Worm (Caenorhabditis elegans) whole organism, late embryonic: Measurements from ENCODE around the gene F58F12.1.

ENCODE experiments used
- K02D7.2 ChIP-seq: sonication (generic microtip); optimal IDR thresholded peaks from 2 replicates; lab custom pipeline; 2017; ENCODE audit warnings: mild to moderate bottlenecking, missing genetic modification characterization, missing compliant biosample characterization
- K09A11.1 ChIP-seq: sonication (generic microtip); optimal IDR thresholded peaks from 2 replicates; lab custom pipeline; 2017; ENCODE audit warnings: antibody characterized with exemption, mild to moderate bottlenecking, missing genetic modification characterization, missing compliant biosample characterization; ENCODE audit not compliant: insufficient read depth
- T23F11.4 ChIP-seq: fragments of 200-800 bp; sonication (Bioruptor generic); optimal IDR thresholded peaks from 2 replicates; lab custom pipeline; 2018; ENCODE audit warnings: mild to moderate bottlenecking, missing genetic modification characterization, missing compliant biosample characterization
- ahr-1 ChIP-seq: sonication (generic microtip); optimal IDR thresholded peaks from 2 replicates; lab custom pipeline; 2016; ENCODE audit warnings: missing genetic modification characterization, missing compliant biosample characterization
- ama-1 ChIP-seq: fragments of 150-350 bp; optimal IDR thresholded peaks from 2 replicates; lab custom pipeline; 2014
- ceh-18 ChIP-seq: sonication (generic microtip); optimal IDR thresholded peaks from 2 replicates; lab custom pipeline; 2016; ENCODE audit warnings: missing genetic modification characterization, missing compliant biosample characterization
- ceh-2 ChIP-seq: sonication (generic microtip); optimal IDR thresholded peaks from 2 replicates; lab custom pipeline; 2016; ENCODE audit warnings: missing genotype, missing genetic modification characterization, missing compliant biosample characterization
- ceh-24 ChIP-seq: sonication (generic microtip); optimal IDR thresholded peaks from 2 replicates; lab custom pipeline; 2016; ENCODE audit warnings: mild to moderate bottlenecking, missing genetic modification characterization, missing compliant biosample characterization
- ceh-30 ChIP-seq: fragments of 150-350 bp; optimal IDR thresholded peaks from 2 replicates; lab custom pipeline; 2014; ENCODE audit warnings: missing biosample characterization, missing genetic modification characterization
- ceh-31 ChIP-seq: sonication (generic microtip); optimal IDR thresholded peaks from 2 replicates; lab custom pipeline; 2016; ENCODE audit warnings: missing genetic modification characterization, missing compliant biosample characterization
- ceh-34 ChIP-seq: sonication (generic microtip); optimal IDR thresholded peaks from 2 replicates; lab custom pipeline; 2016; ENCODE audit warnings: mild to moderate bottlenecking, missing genetic modification characterization, missing compliant biosample characterization
- ceh-45 ChIP-seq: fragments of 200-800 bp; sonication (Bioruptor generic); IDR thresholded peaks from 2 replicates; pipeline ENCODE4 v1.3.6; 2022; ENCODE audit warnings: missing genetic modification reagents, missing genetic modification characterization, missing compliant biosample characterization
- ceh-48 ChIP-seq: sonication (generic microtip); optimal IDR thresholded peaks from 2 replicates; lab custom pipeline; 2016; ENCODE audit warnings: missing genetic modification characterization, inconsistent platforms, missing compliant biosample characterization
- ceh-6 ChIP-seq: fragments of 200-800 bp; sonication (Bioruptor generic); optimal IDR thresholded peaks from 2 replicates; lab custom pipeline; 2018; ENCODE audit warnings: mild to moderate bottlenecking, missing genetic modification characterization, missing compliant biosample characterization
- elt-4 ChIP-seq: sonication (generic microtip); optimal IDR thresholded peaks from 2 replicates; lab custom pipeline; 2016; ENCODE audit warnings: missing genetic modification characterization, missing compliant biosample characterization
- ets-4 ChIP-seq: sonication (generic microtip); optimal IDR thresholded peaks from 2 replicates; lab custom pipeline; 2016; ENCODE audit warnings: missing genetic modification characterization, missing compliant biosample characterization
- eyg-1 ChIP-seq: sonication (generic microtip); optimal IDR thresholded peaks from 2 replicates; lab custom pipeline; 2016; ENCODE audit warnings: missing genotype, missing genetic modification characterization, missing compliant biosample characterization
- fax-1 ChIP-seq: sonication (generic microtip); optimal IDR thresholded peaks from 2 replicates; lab custom pipeline; 2016; ENCODE audit warnings: missing genotype, missing genetic modification characterization, missing compliant biosample characterization
- hlh-13 ChIP-seq: fragments of 200-800 bp; sonication (Bioruptor generic); optimal IDR thresholded peaks from 2 replicates; lab custom pipeline; 2018; ENCODE audit warnings: mild to moderate bottlenecking, missing genetic modification characterization, missing compliant biosample characterization
- hlh-15 ChIP-seq: sonication (generic microtip); optimal IDR thresholded peaks from 2 replicates; lab custom pipeline; 2016; ENCODE audit warnings: missing genetic modification characterization, missing compliant biosample characterization
- hlh-30 ChIP-seq: sonication (generic microtip); optimal IDR thresholded peaks from 2 replicates; lab custom pipeline; 2017; ENCODE audit warnings: antibody characterized with exemption, missing genetic modification characterization, missing compliant biosample characterization; ENCODE audit not compliant: insufficient read depth
- lim-6 ChIP-seq: sonication (generic microtip); optimal IDR thresholded peaks from 2 replicates; lab custom pipeline; 2016; ENCODE audit warnings: missing genetic modification characterization, missing compliant biosample characterization
- madf-2 ChIP-seq: sonication (generic microtip); optimal IDR thresholded peaks from 2 replicates; lab custom pipeline; 2017; ENCODE audit warnings: missing genetic modification characterization, missing compliant biosample characterization
- nfya-1 ChIP-seq: sonication (generic microtip); optimal IDR thresholded peaks from 2 replicates; lab custom pipeline; 2017; ENCODE audit warnings: missing genetic modification characterization, mild to moderate bottlenecking, missing compliant biosample characterization, antibody characterized with exemption, moderate library complexity
- nhr-11 ChIP-seq: fragments of 150-350 bp; optimal IDR thresholded peaks from 2 replicates; lab custom pipeline; 2014; ENCODE audit warnings: missing biosample characterization, missing genetic modification characterization
- npax-4 ChIP-seq: sonication (generic microtip); optimal IDR thresholded peaks from 2 replicates; lab custom pipeline; 2016; ENCODE audit warnings: missing genetic modification characterization, missing compliant biosample characterization
- odd-2 ChIP-seq: sonication (generic microtip); optimal IDR thresholded peaks from 2 replicates; lab custom pipeline; 2017; ENCODE audit warnings: antibody characterized with exemption, mild to moderate bottlenecking, missing genetic modification characterization, missing compliant biosample characterization
- pat-9 ChIP-seq: fragments of 200-800 bp; sonication (Bioruptor generic); optimal IDR thresholded peaks from 2 replicates; lab custom pipeline; 2018; ENCODE audit warnings: mild to moderate bottlenecking, missing genetic modification characterization, moderate library complexity, missing compliant biosample characterization
- pax-1 ChIP-seq: fragments of 150-350 bp; optimal IDR thresholded peaks from 2 replicates; lab custom pipeline; 2014; ENCODE audit warnings: missing biosample characterization, missing genetic modification characterization
- pha-2 ChIP-seq: sonication (generic microtip); optimal IDR thresholded peaks from 2 replicates; lab custom pipeline; 2017; ENCODE audit warnings: mild to moderate bottlenecking, missing genetic modification characterization, missing compliant biosample characterization
- pqm-1 ChIP-seq: sonication (generic microtip); optimal IDR thresholded peaks from 2 replicates; lab custom pipeline; 2016; ENCODE audit warnings: missing genetic modification characterization, missing compliant biosample characterization
- pros-1 ChIP-seq: fragments of 150-350 bp; optimal IDR thresholded peaks from 2 replicates; lab custom pipeline; 2014; ENCODE audit warnings: missing biosample characterization, missing genetic modification reagents, missing genetic modification characterization
- ref-2 ChIP-seq: sonication (generic microtip); optimal IDR thresholded peaks from 2 replicates; lab custom pipeline; 2016; ENCODE audit warnings: missing genetic modification characterization, missing compliant biosample characterization
- rnt-1 ChIP-seq: sonication (generic microtip); optimal IDR thresholded peaks from 2 replicates; lab custom pipeline; 2016; ENCODE audit warnings: missing genetic modification characterization, missing compliant biosample characterization
- sox-4 ChIP-seq: sonication (generic microtip); optimal IDR thresholded peaks from 2 replicates; lab custom pipeline; 2017; ENCODE audit warnings: mild to moderate bottlenecking, missing genetic modification characterization, inconsistent platforms, missing compliant biosample characterization
- syd-9 ChIP-seq: sonication (generic microtip); optimal IDR thresholded peaks from 2 replicates; lab custom pipeline; 2016; ENCODE audit warnings: mild to moderate bottlenecking, missing genetic modification characterization, moderate library complexity, missing compliant biosample characterization
- tbx-2 ChIP-seq: sonication (generic microtip); optimal IDR thresholded peaks from 2 replicates; lab custom pipeline; 2016; ENCODE audit warnings: missing genetic modification characterization, missing compliant biosample characterization
- tbx-7 ChIP-seq: sonication (generic microtip); optimal IDR thresholded peaks from 2 replicates; lab custom pipeline; 2016; ENCODE audit warnings: missing genotype, missing genetic modification characterization, missing compliant biosample characterization
- ttx-3 ChIP-seq: sonication (generic microtip); optimal IDR thresholded peaks from 2 replicates; lab custom pipeline; 2016; ENCODE audit warnings: missing genetic modification reagents, missing genetic modification characterization, missing compliant biosample characterization
- unc-3 ChIP-seq, 2 experiments: fragments of 200-800 bp in 1 of 2; sonication (Bioruptor generic) in 1 of 2; sonication (generic microtip) in 1 of 2; conservative IDR thresholded peaks in 1 of 2; optimal IDR thresholded peaks in 1 of 2; 2 replicates each; pipeline versions ENCODE4 v1.3.6 to Lab custom; 2016 to 2022; ENCODE audit warnings: missing compliant biosample characterization in 2 of 2, missing genetic modification characterization in 2 of 2, missing genetic modification reagents in 1 of 2
- unc-55 ChIP-seq: sonication (generic microtip); optimal IDR thresholded peaks from 2 replicates; lab custom pipeline; 2017; ENCODE audit warnings: missing biosample characterization, missing genetic modification reagents, missing genetic modification characterization
- unc-86 ChIP-seq: sonication (generic microtip); optimal IDR thresholded peaks from 2 replicates; lab custom pipeline; 2016; ENCODE audit warnings: missing genetic modification characterization, missing compliant biosample characterization
- ztf-16 ChIP-seq: sonication (generic microtip); optimal IDR thresholded peaks from 2 replicates; lab custom pipeline; 2017; ENCODE audit warnings: missing genetic modification characterization, missing compliant biosample characterization

Gene F58F12.1

DNA sequence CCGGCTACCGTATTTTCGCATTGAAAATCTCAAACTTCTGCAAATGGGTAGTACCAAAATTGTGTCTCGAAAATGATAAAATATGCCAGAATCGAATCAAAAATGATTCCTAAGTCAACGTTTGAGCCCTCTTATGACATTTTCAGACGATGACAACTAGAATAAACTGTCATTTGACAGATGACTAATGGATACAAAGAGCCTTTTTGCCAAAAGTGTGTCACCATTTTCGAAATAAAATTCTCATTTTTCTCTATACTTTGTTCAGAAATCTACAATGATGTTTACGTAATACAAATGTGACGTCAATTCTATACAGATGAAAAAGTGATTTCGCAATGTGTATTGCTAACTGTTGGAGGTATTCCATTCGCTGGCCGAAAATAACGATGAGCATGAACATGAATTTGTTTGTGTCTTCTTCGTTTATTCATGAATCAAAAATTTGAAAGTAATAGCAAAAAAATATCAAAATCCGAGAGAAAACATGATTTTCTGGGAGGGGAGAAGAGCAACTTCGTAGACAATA is 36.8 kb upstream of the F58F12.1 start:
- TF ChIP-seq ceh-18 (tag; lab: Kevin White, UChicago), result no peak
- TF ChIP-seq ama-1 (lab: Kevin White, UChicago), result peak; percentile 77

DNA sequence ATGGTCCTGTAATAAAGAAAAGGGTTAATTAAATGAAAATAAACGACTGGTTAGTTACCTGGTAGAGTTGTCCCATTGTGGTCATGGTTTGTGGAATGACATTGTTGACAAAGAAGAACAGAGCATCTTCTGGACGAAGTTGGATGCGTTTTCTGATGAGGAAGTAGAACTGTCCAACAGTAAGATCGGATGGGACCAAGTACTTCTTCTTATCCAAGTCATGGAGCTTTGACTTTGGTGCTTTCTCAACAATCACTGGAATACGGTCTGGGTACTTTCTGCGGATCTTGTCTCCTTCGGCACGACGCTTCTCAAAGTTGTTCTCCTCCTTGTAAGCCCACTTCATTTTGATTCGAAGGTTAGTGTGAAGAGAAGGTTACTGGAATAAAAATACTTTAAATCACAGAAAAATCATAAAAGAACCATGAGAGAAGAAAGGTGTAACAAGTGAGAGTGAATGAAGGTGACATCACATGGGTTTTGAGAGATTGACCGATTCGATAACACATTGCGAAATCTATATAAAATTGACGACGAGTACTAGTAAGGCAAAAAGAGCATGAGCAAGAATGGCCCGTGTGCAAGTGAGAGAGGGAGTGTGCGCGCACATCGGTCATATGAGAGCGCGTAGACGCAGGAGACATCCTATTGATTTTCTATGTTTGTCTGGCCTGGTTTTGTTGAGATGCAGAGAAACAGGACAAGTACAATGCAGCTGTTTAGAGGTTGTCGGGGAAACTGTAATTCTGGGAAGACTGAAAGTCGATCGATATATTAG is 35.9 kb upstream of the F58F12.1 start, which contains the start of gene lgg-1:
Gene lgg-1 (minus strand): TSS at position 379 of the 778 bp plus-strand sequence.
- TF ChIP-seq ceh-45, result no peak
- TF ChIP-seq ceh-24 (tag; lab: Kevin White, UChicago), result no peak
- TF ChIP-seq fax-1 (tag; lab: Kevin White, UChicago), result no peak
- peak; percentile 43 for TF ChIP-seq tbx-2
- no peak for TF ChIP-seq elt-4
- no peak for TF ChIP-seq ztf-16 (tag; lab: Kevin White, UChicago)
- TF ChIP-seq sox-4 (tag; lab: Kevin White, UChicago), result no peak
- no peak for TF ChIP-seq npax-4 (tag; lab: Kevin White, UChicago)
- no peak for TF ChIP-seq ceh-34
- no peak for TF ChIP-seq syd-9
- no peak for TF ChIP-seq pqm-1
- peak; percentile 39 for TF ChIP-seq nfya-1 (tag; lab: Kevin White, UChicago)
- TF ChIP-seq pax-1, result peak; percentile 33
- TF ChIP-seq K02D7.2 (tag; lab: Kevin White, UChicago), result no peak
- no peak for TF ChIP-seq nhr-11
- no peak for TF ChIP-seq ref-2 (tag; lab: Kevin White, UChicago)
- no peak for TF ChIP-seq odd-2
- TF ChIP-seq ceh-18 (tag; lab: Kevin White, UChicago), result peak; percentile 24
- no peak for TF ChIP-seq ttx-3 (tag; lab: Kevin White, UChicago)
- no peak for TF ChIP-seq pros-1 (tag; lab: Kevin White, UChicago)
- peak; percentile 89 for TF ChIP-seq hlh-30 (tag; lab: Kevin White, UChicago)
- TF ChIP-seq tbx-7 (tag; lab: Kevin White, UChicago), result no peak
- no peak for TF ChIP-seq ahr-1 (tag; lab: Kevin White, UChicago)
- TF ChIP-seq unc-3 (GFP tag; conservative IDR thresholded peaks at IDR 0.05; lab: Robert Waterston, UW), result 0 out of 2 replicates have a peak, but pooled peaks have one; percentile 31
- TF ChIP-seq unc-3 (tag; optimal IDR thresholded peaks at IDR 0.05; lab: Kevin White, UChicago), result no peak
- TF ChIP-seq rnt-1, result no peak
- TF ChIP-seq pat-9 (tag; lab: Kevin White, UChicago), result no peak
- TF ChIP-seq K09A11.1 (tag; lab: Kevin White, UChicago), result no peak
- TF ChIP-seq madf-2 (tag; lab: Kevin White, UChicago), result peak; percentile 43
- TF ChIP-seq ceh-6 (GFP tag; lab: Kevin White, UChicago), result no peak
- TF ChIP-seq ceh-2 (tag; lab: Kevin White, UChicago), result no peak
- TF ChIP-seq unc-55 (GFP tag; lab: Kevin White, UChicago), result peak; percentile 2
- no peak for TF ChIP-seq ama-1 (lab: Kevin White, UChicago)
- TF ChIP-seq ceh-30 (tag; lab: Kevin White, UChicago), result no peak
- no peak for TF ChIP-seq T23F11.4 (GFP tag; lab: Kevin White, UChicago)
- TF ChIP-seq unc-86 (tag; lab: Kevin White, UChicago), result no peak
- TF ChIP-seq hlh-15 (tag; lab: Kevin White, UChicago), result no peak
- no peak for TF ChIP-seq eyg-1 (tag; lab: Kevin White, UChicago)
- no peak for TF ChIP-seq ets-4 (tag; lab: Kevin White, UChicago)
- peak; percentile 24 for TF ChIP-seq ceh-31
- TF ChIP-seq lim-6, result no peak
- no peak for TF ChIP-seq pha-2 (tag; lab: Kevin White, UChicago)
- TF ChIP-seq hlh-13 (GFP tag; lab: Kevin White, UChicago), result no peak
- peak; percentile 95 for TF ChIP-seq ceh-48 (tag; lab: Kevin White, UChicago)
